Fruit fly (Drosophila melanogaster) whole organism, embryonic: ENCODE results near the gene CG11768.
A peak's percentile ranks its signal among the peaks of the same experiment; 100 is the strongest.

Experiments used
- ATbp ChIP-seq: fragments of 200-800 bp; sonication (Bioruptor generic); optimal IDR thresholded peaks from 2 replicates; lab custom pipeline; 2017; ENCODE audit warnings: missing biosample characterization, mild to moderate bottlenecking, missing genetic modification characterization, missing genetic modification reagents
- Asciz ChIP-seq: fragments of 200-800 bp; sonication (Bioruptor generic); optimal IDR thresholded peaks from 2 replicates; lab custom pipeline; 2017; ENCODE audit warnings: missing biosample characterization, mild to moderate bottlenecking, missing genetic modification characterization, missing genetic modification reagents
- CG10431 ChIP-seq: fragments of 200-800 bp; sonication (Bioruptor generic); optimal IDR thresholded peaks from 3 replicates; lab custom pipeline; 2018; ENCODE audit warnings: missing biosample characterization, mild to moderate bottlenecking, missing genetic modification characterization
- CG11085 ChIP-seq: fragments of 200-800 bp; sonication (Bioruptor generic); IDR thresholded peaks from 2 replicates; pipeline ENCODE4 v1.3.6; 2022; ENCODE audit warnings: missing biosample characterization, missing genetic modification characterization
- CG11456 ChIP-seq: fragments of 200-800 bp; sonication (Bioruptor generic); IDR thresholded peaks from 3 replicates; pipeline ENCODE4 v1.3.6; 2022; ENCODE audit warnings: missing biosample characterization, missing genetic modification characterization
- CG11723 ChIP-seq: fragments of 200-800 bp; sonication (Bioruptor generic); optimal IDR thresholded peaks from 2 replicates; lab custom pipeline; 2017; ENCODE audit warnings: missing biosample characterization, mild to moderate bottlenecking, missing genetic modification characterization
- CG13123 ChIP-seq: fragments of 200-800 bp; sonication (Bioruptor generic); optimal IDR thresholded peaks from 2 replicates; lab custom pipeline; 2016; ENCODE audit warnings: missing biosample characterization, missing genetic modification characterization
- CG1529 ChIP-seq: fragments of 200-800 bp; sonication (Bioruptor generic); optimal IDR thresholded peaks from 3 replicates; lab custom pipeline; 2018; ENCODE audit warnings: missing biosample characterization, missing genetic modification characterization
- CG15601 ChIP-seq: fragments of 200-800 bp; sonication (Bioruptor generic); optimal IDR thresholded peaks from 3 replicates; lab custom pipeline; 2019; ENCODE audit warnings: missing biosample characterization, mild to moderate bottlenecking, missing genetic modification characterization, moderate library complexity
- CG15696 ChIP-seq: fragments of 200-800 bp; sonication (Bioruptor generic); optimal IDR thresholded peaks from 2 replicates; lab custom pipeline; 2019; ENCODE audit warnings: missing biosample characterization, mild to moderate bottlenecking, missing genetic modification characterization, moderate library complexity
- CG1647 ChIP-seq: fragments of 200-800 bp; sonication (Bioruptor generic); optimal IDR thresholded peaks from 3 replicates; lab custom pipeline; 2016; ENCODE audit warnings: missing biosample characterization, missing genetic modification characterization
- CG17385 ChIP-seq: fragments of 200-800 bp; sonication (Bioruptor generic); optimal IDR thresholded peaks from 3 replicates; lab custom pipeline; 2018; ENCODE audit warnings: missing biosample characterization, mild to moderate bottlenecking, missing genetic modification characterization
- CG17829 ChIP-seq: fragments of 200-800 bp; optimal IDR thresholded peaks from 2 replicates; lab custom pipeline; 2019; ENCODE audit warnings: missing biosample characterization, mild to moderate bottlenecking, missing genetic modification characterization, moderate library complexity
- CG17912 ChIP-seq: fragments of 200-800 bp; sonication (Bioruptor generic); optimal IDR thresholded peaks from 2 replicates; lab custom pipeline; 2018; ENCODE audit warnings: missing biosample characterization, mild to moderate bottlenecking, missing genetic modification characterization
- CG18011 ChIP-seq: fragments of 200-800 bp; sonication (Bioruptor generic); optimal IDR thresholded peaks from 2 replicates; lab custom pipeline; 2017; ENCODE audit warnings: missing biosample characterization, missing genetic modification characterization, mild to moderate bottlenecking, moderate library complexity, missing genotype
- CG2129 ChIP-seq: fragments of 200-800 bp; sonication (Bioruptor generic); IDR thresholded peaks from 2 replicates; pipeline ENCODE4 v1.3.6; 2022; ENCODE audit warnings: missing biosample characterization, missing genetic modification characterization; ENCODE audit not compliant: partially characterized antibody
- CG30431 ChIP-seq: fragments of 200-800 bp; sonication (Bioruptor generic); optimal IDR thresholded peaks from 2 replicates; lab custom pipeline; 2017; ENCODE audit warnings: missing biosample characterization, missing genetic modification characterization
- CG42726 ChIP-seq: fragments of 200-800 bp; sonication (Bioruptor generic); IDR thresholded peaks from 2 replicates; pipeline ENCODE4 v1.3.6; 2022; ENCODE audit warnings: missing biosample characterization, missing genetic modification characterization; ENCODE audit not compliant: partially characterized antibody
- CG43689 ChIP-seq: fragments of 200-800 bp; sonication (Bioruptor generic); IDR thresholded peaks from 2 replicates; pipeline ENCODE4 v1.3.6; 2022; ENCODE audit warnings: missing biosample characterization, missing genetic modification characterization
- CG7786 ChIP-seq: fragments of 200-800 bp; sonication (Bioruptor generic); optimal IDR thresholded peaks from 2 replicates; lab custom pipeline; 2016; ENCODE audit warnings: missing biosample characterization, missing genetic modification characterization
- CG7963 ChIP-seq: fragments of 200-800 bp; sonication (Bioruptor generic); IDR thresholded peaks from 3 replicates; pipeline ENCODE4 v1.3.6; 2022; ENCODE audit warnings: missing biosample characterization, missing genetic modification characterization; ENCODE audit not compliant: partially characterized antibody
- Chrac-16 ChIP-seq: fragments of 200-800 bp; sonication (Bioruptor generic); optimal IDR thresholded peaks from 3 replicates; lab custom pipeline; 2016; ENCODE audit warnings: missing biosample characterization, missing genetic modification characterization
- Drgx ChIP-seq: fragments of 200-800 bp; sonication (Bioruptor generic); IDR thresholded peaks from 2 replicates; pipeline ENCODE4 v1.3.6; 2022; ENCODE audit warnings: missing biosample characterization, missing genetic modification characterization
- Hr51 ChIP-seq, 2 experiments: fragments of 200-800 bp; sonication (Bioruptor generic); optimal IDR thresholded peaks; 2 replicates in 1 of 2; 3 replicates in 1 of 2; lab custom pipeline; 2016 to 2018; ENCODE audit warnings: missing biosample characterization in 2 of 2, missing genetic modification characterization in 2 of 2, mild to moderate bottlenecking in 1 of 2, moderate library complexity in 1 of 2
- Max ChIP-seq: fragments of 200-800 bp; sonication (Bioruptor generic); optimal IDR thresholded peaks from 2 replicates; lab custom pipeline; 2016; ENCODE audit warnings: missing biosample characterization, mild to moderate bottlenecking, missing genetic modification characterization
- Mes4 ChIP-seq: fragments of 200-800 bp; sonication (Bioruptor generic); optimal IDR thresholded peaks from 2 replicates; lab custom pipeline; 2016; ENCODE audit warnings: missing biosample characterization, missing genetic modification characterization
- NFAT ChIP-seq: fragments of 200-800 bp; sonication (Bioruptor generic); IDR thresholded peaks from 2 replicates; pipeline ENCODE4 v1.3.6; 2022; ENCODE audit warnings: missing biosample characterization, missing genetic modification characterization
- Scr ChIP-seq: fragments of 200-800 bp; sonication (Bioruptor generic); IDR thresholded peaks from 2 replicates; pipeline ENCODE4 v1.3.6; 2022; ENCODE audit warnings: missing biosample characterization, missing genetic modification characterization; ENCODE audit not compliant: partially characterized antibody
- Trl ChIP-seq, 3 experiments: fragments of >200 bp in 2 of 3; fragments of 200-800 bp in 1 of 3; sonication (Bioruptor generic) in 1 of 3; optimal IDR thresholded peaks; 2 replicates in 1 of 3; 3 replicates in 2 of 3; lab custom pipeline; 2016 to 2017; ENCODE audit warnings: missing biosample characterization in 1 of 3, missing genetic modification characterization in 1 of 3
- Xbp1 ChIP-seq: fragments of 200-800 bp; sonication (Bioruptor generic); optimal IDR thresholded peaks from 3 replicates; lab custom pipeline; 2016; ENCODE audit warnings: missing biosample characterization, mild to moderate bottlenecking, missing genetic modification characterization
- al ChIP-seq: fragments of 200-800 bp; sonication (Bioruptor generic); IDR thresholded peaks from 2 replicates; pipeline ENCODE4 v1.3.6; 2022; ENCODE audit warnings: missing biosample characterization, missing genetic modification characterization
- bigmax ChIP-seq: fragments of 200-800 bp; sonication (Bioruptor generic); optimal IDR thresholded peaks from 2 replicates; lab custom pipeline; 2018; ENCODE audit warnings: missing biosample characterization, mild to moderate bottlenecking, missing genetic modification characterization
- dan ChIP-seq: fragments of 200-800 bp; sonication (Bioruptor generic); IDR thresholded peaks from 2 replicates; pipeline ENCODE4 v1.3.6; 2022; ENCODE audit warnings: missing biosample characterization, missing genetic modification characterization
- fd102C ChIP-seq: fragments of 200-800 bp; sonication (Bioruptor generic); optimal IDR thresholded peaks from 2 replicates; lab custom pipeline; 2018; ENCODE audit warnings: missing biosample characterization, mild to moderate bottlenecking, missing genetic modification characterization, moderate library complexity
- fu2 ChIP-seq: fragments of 200-800 bp; sonication (Bioruptor generic); optimal IDR thresholded peaks from 2 replicates; lab custom pipeline; 2016; ENCODE audit warnings: missing biosample characterization, missing genetic modification characterization
- gcm ChIP-seq: fragments of 200-800 bp; sonication (Bioruptor generic); optimal IDR thresholded peaks from 2 replicates; lab custom pipeline; 2019; ENCODE audit warnings: missing biosample characterization, mild to moderate bottlenecking, missing genetic modification characterization, moderate library complexity
- ham ChIP-seq: fragments of 200-800 bp; sonication (Bioruptor generic); IDR thresholded peaks from 2 replicates; pipeline ENCODE4 v1.3.6; 2022; ENCODE audit warnings: missing biosample characterization, missing genetic modification characterization
- hkb ChIP-seq, 2 experiments: fragments of 200-800 bp in 1 of 2; fragments of >200 bp in 1 of 2; sonication (Bioruptor generic) in 1 of 2; IDR thresholded peaks in 1 of 2; optimal IDR thresholded peaks in 1 of 2; 2 replicates each; pipeline versions ENCODE4 v1.3.6 to Lab custom; 2017 to 2022; ENCODE audit warnings: missing biosample characterization in 1 of 2, missing genetic modification characterization in 1 of 2
- kay ChIP-seq: fragments of 200-800 bp; sonication (Bioruptor generic); optimal IDR thresholded peaks from 2 replicates; lab custom pipeline; 2016; ENCODE audit warnings: missing biosample characterization, missing genetic modification characterization
- lab ChIP-seq: fragments of 200-800 bp; sonication (Bioruptor generic); optimal IDR thresholded peaks from 3 replicates; lab custom pipeline; 2017; ENCODE audit warnings: missing biosample characterization, missing genetic modification characterization, mild to moderate bottlenecking, moderate library complexity, missing genetic modification reagents
- luna ChIP-seq: fragments of 200-800 bp; sonication (Bioruptor generic); optimal IDR thresholded peaks from 2 replicates; lab custom pipeline; 2016; ENCODE audit warnings: missing biosample characterization, missing genetic modification characterization
- rib ChIP-seq: fragments of 200-800 bp; sonication (Bioruptor generic); IDR thresholded peaks from 2 replicates; pipeline ENCODE4 v1.3.6; 2022; ENCODE audit warnings: missing biosample characterization, missing genetic modification characterization
- sob ChIP-seq: fragments of 200-800 bp; sonication (Bioruptor generic); IDR thresholded peaks from 2 replicates; pipeline ENCODE4 v1.3.6; 2022; ENCODE audit warnings: missing biosample characterization, missing genetic modification characterization
- tup ChIP-seq: fragments of 200-800 bp; sonication (Bioruptor generic); optimal IDR thresholded peaks from 2 replicates; lab custom pipeline; 2016; ENCODE audit warnings: missing biosample characterization, mild to moderate bottlenecking, missing genetic modification characterization, moderate library complexity
- unc-4 ChIP-seq: fragments of 200-800 bp; sonication (Bioruptor generic); IDR thresholded peaks from 2 replicates; pipeline ENCODE4 v1.3.6; 2022; ENCODE audit warnings: missing biosample characterization, missing genetic modification characterization; ENCODE audit not compliant: partially characterized antibody
- vnd ChIP-seq: fragments of 200-800 bp; sonication (Bioruptor generic); IDR thresholded peaks from 3 replicates; pipeline ENCODE4 v1.3.6; 2022; ENCODE audit warnings: missing biosample characterization, missing genetic modification characterization; ENCODE audit not compliant: partially characterized antibody
- z ChIP-seq: fragments of 200-800 bp; sonication (Bioruptor generic); IDR thresholded peaks from 3 replicates; pipeline ENCODE4 v1.3.6; 2022; ENCODE audit warnings: missing biosample characterization, missing genetic modification characterization
- zf30C ChIP-seq: fragments of 200-800 bp; sonication (Bioruptor generic); optimal IDR thresholded peaks from 3 replicates; lab custom pipeline; 2018; ENCODE audit warnings: missing biosample characterization, mild to moderate bottlenecking, missing genetic modification characterization

The CG11768 gene

DNA sequence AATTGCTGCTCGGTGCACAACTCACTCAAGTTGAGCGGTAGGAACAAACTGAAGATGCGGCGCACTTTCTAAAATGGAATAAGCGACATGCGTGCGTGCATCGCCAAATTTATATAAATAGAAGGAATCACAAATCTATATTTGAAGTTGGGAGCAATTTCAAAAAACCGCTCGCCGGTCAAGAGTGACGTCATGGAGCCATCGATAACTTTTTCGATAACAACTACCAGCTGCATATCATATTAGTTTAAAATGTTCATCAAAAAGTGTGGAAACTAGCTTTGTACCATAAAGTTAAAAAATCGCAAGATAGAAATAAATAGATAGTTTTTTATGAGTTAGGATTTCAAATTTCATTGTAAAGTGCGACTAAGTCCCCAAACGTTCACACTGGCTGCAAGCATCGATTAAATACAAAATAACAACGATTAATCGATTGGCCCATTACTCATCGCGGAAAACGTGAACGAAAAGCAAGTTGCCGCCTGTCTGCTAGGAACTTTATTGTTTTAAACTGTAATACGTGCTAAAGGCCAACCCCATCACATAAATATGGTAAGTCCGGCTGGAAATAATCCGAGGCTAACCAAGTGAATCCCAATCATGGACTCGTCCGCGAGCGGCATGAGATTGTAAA lies 33.2 kb upstream of the CG11768 start, which contains the start of the genes Pif1A, Pif1B and CCT7 (continued):
- TF ChIP-seq Chrac-16 (GFP tag; lab: Kevin White, UChicago) (no peak), Scr (GFP tag; lab: Robert Waterston, UW) (peak; percentile 95), tup (GFP tag; lab: Kevin White, UChicago) (no peak), CG15601 (peak; percentile 24), CG17385 (no peak), fu2 (GFP tag; lab: Kevin White, UChicago) (no peak), zf30C (GFP tag; lab: Kevin White, UChicago) (no peak), CG2129 (GFP tag; lab: Robert Waterston, UW) (peak; percentile 90), unc-4 (GFP tag; lab: Robert Waterston, UW) (peak; percentile 92), al (GFP tag; lab: Robert Waterston, UW) (no peak), Xbp1 (GFP tag; lab: Kevin White, UChicago) (peak; percentile 8), CG1529 (no peak), ham (no peak), CG15696 (tag; lab: Kevin White, UChicago) (no peak), CG30431 (GFP tag; lab: Kevin White, UChicago) (no peak), fd102C (GFP tag; lab: Kevin White, UChicago) (no peak), ATbp (GFP tag; lab: Kevin White, UChicago) (no peak), Drgx (GFP tag; lab: Robert Waterston, UW) (no peak), CG11456 (no peak), CG17912 (no peak), bigmax (GFP tag; lab: Kevin White, UChicago) (peak; percentile 94), sob (GFP tag; lab: Robert Waterston, UW) (no peak), CG7786 (no peak), dan (no peak), rib (GFP tag; lab: Robert Waterston, UW) (no peak), lab (GFP tag; lab: Kevin White, UChicago) (no peak), luna (GFP tag; lab: Kevin White, UChicago) (no peak), NFAT (GFP tag; lab: Robert Waterston, UW) (no peak), vnd (GFP tag; lab: Robert Waterston, UW) (peak; percentile 89), Trl (optimal IDR thresholded peaks at IDR 0.05; lab: Kevin White, UChicago) (no peak), Trl (GFP tag; optimal IDR thresholded peaks at IDR 0.05; lab: Kevin White, UChicago) (peak; percentile 17), CG13123 (no peak), gcm (GFP tag; lab: Kevin White, UChicago) (no peak), CG17829 (peak; percentile 40), hkb (optimal IDR thresholded peaks at IDR 0.05; lab: Kevin White, UChicago) (peak; percentile 37), hkb (GFP tag; IDR thresholded peaks at IDR 0.05; lab: Robert Waterston, UW) (0 out of 2 replicates have a peak, but pooled peaks have one; percentile 8), CG43689 (no peak), kay (GFP tag; lab: Kevin White, UChicago) (peak; percentile 98), CG11085 (GFP tag; lab: Robert Waterston, UW) (no peak), z (GFP tag; lab: Robert Waterston, UW) (peak; percentile 66; the same call in 2 of the 3 replicates), CG7963 (GFP tag; lab: Robert Waterston, UW) (peak; percentile 75), CG18011 (GFP tag; lab: Kevin White, UChicago) (no peak), Asciz (GFP tag; lab: Kevin White, UChicago) (no peak), CG1647 (GFP tag; lab: Kevin White, UChicago) (no peak), Mes4 (GFP tag; lab: Kevin White, UChicago) (no peak), Max (GFP tag; lab: Kevin White, UChicago) (peak; percentile 61), CG11723 (GFP tag; lab: Kevin White, UChicago) (no peak), CG42726 (GFP tag; lab: Robert Waterston, UW) (peak; percentile 50; the same call in 1 of the 2 replicates), Hr51 (GFP tag; optimal IDR thresholded peaks at IDR 0.05; lab: Kevin White, UChicago) (no peak), CG10431 (GFP tag; lab: Kevin White, UChicago) (no peak)
